Worm (Caenorhabditis elegans) whole organism, young adult: ENCODE data around the gene F13A7.7.

Experiments
- B0035.1 ChIP-seq: sonication (generic microtip); optimal IDR thresholded peaks from 2 replicates; lab custom pipeline; 2016; ENCODE audit warnings: missing genetic modification characterization, mild to moderate bottlenecking, missing compliant biosample characterization, missing genotype, missing genetic modification reagents
- B0261.1 ChIP-seq: sonication (generic microtip); optimal IDR thresholded peaks from 2 replicates; lab custom pipeline; 2016; ENCODE audit warnings: mild to moderate bottlenecking, missing genetic modification characterization, moderate library complexity, missing compliant biosample characterization
- B0336.3 ChIP-seq: fragments of 200-800 bp; sonication (Bioruptor generic); IDR thresholded peaks from 2 replicates; pipeline ENCODE4 v1.3.6; 2022; ENCODE audit warnings: missing genetic modification characterization, missing compliant biosample characterization
- F52B5.7 ChIP-seq: sonication (generic microtip); optimal IDR thresholded peaks from 2 replicates; lab custom pipeline; 2016; ENCODE audit warnings: mild to moderate bottlenecking, missing genetic modification characterization, missing compliant biosample characterization
- F57C9.4 ChIP-seq: sonication (generic microtip); optimal IDR thresholded peaks from 2 replicates; lab custom pipeline; 2017; ENCODE audit warnings: mild to moderate bottlenecking, missing genetic modification characterization, missing compliant biosample characterization
- K12H6.12 ChIP-seq: fragments of 200-800 bp; sonication (Bioruptor generic); optimal IDR thresholded peaks from 2 replicates; lab custom pipeline; 2018; ENCODE audit warnings: mild to moderate bottlenecking, missing genetic modification characterization, missing compliant biosample characterization
- Y53F4B.3 ChIP-seq: fragments of 200-800 bp; sonication (Bioruptor generic); IDR thresholded peaks from 2 replicates; pipeline ENCODE4 v1.3.6; 2022; ENCODE audit warnings: missing genetic modification reagents, missing genetic modification characterization, missing compliant biosample characterization
- Y56A3A.18 ChIP-seq: fragments of 200-800 bp; sonication (Bioruptor generic); IDR thresholded peaks from 2 replicates; pipeline ENCODE4 v1.3.6; 2022; ENCODE audit warnings: missing genetic modification reagents, missing genetic modification characterization, missing compliant biosample characterization
- ZK185.1 ChIP-seq: sonication (generic microtip); optimal IDR thresholded peaks from 2 replicates; lab custom pipeline; 2016; ENCODE audit warnings: mild to moderate bottlenecking, missing genetic modification characterization, missing compliant biosample characterization; ENCODE audit not compliant: poor library complexity, severe bottlenecking
- akir-1 ChIP-seq: fragments of 200-800 bp; sonication (Bioruptor generic); optimal IDR thresholded peaks from 2 replicates; lab custom pipeline; 2018; ENCODE audit warnings: mild to moderate bottlenecking, missing genetic modification characterization, moderate library complexity, missing compliant biosample characterization
- ama-1 ChIP-seq, 3 experiments: fragments of 150-350 bp in 1 of 3; sonication (generic microtip) in 2 of 3; optimal IDR thresholded peaks; 2 replicates each; lab custom pipeline; 2014 to 2018; ENCODE audit warnings: missing biosample characterization in 2 of 3, missing genetic modification characterization in 2 of 3, missing genetic modification reagents in 2 of 3
- aptf-3 ChIP-seq: fragments of 200-800 bp; sonication (Bioruptor generic); IDR thresholded peaks from 2 replicates; pipeline ENCODE4 v1.3.6; 2022; ENCODE audit warnings: missing genetic modification characterization, missing compliant biosample characterization
- athp-1 ChIP-seq: sonication (generic microtip); optimal IDR thresholded peaks from 2 replicates; lab custom pipeline; 2017; ENCODE audit warnings: mild to moderate bottlenecking, missing genetic modification characterization, missing compliant biosample characterization
- attf-5 ChIP-seq: fragments of 200-800 bp; sonication (Bioruptor generic); optimal IDR thresholded peaks from 2 replicates; lab custom pipeline; 2018; ENCODE audit warnings: mild to moderate bottlenecking, missing genetic modification characterization, missing compliant biosample characterization
- bed-1 ChIP-seq: fragments of 200-800 bp; sonication (Bioruptor generic); IDR thresholded peaks from 2 replicates; pipeline ENCODE4 v1.3.6; 2022; ENCODE audit warnings: missing genetic modification reagents, missing genetic modification characterization, missing compliant biosample characterization
- cebp-1 ChIP-seq, 2 experiments: fragments of 200-800 bp in 1 of 2; sonication (Bioruptor generic) in 1 of 2; sonication (generic microtip) in 1 of 2; IDR thresholded peaks in 1 of 2; optimal IDR thresholded peaks in 1 of 2; 2 replicates each; pipeline versions ENCODE4 v1.3.6 to Lab custom; 2017 to 2022; ENCODE audit warnings: missing compliant biosample characterization in 2 of 2, missing genetic modification characterization in 2 of 2, mild to moderate bottlenecking in 1 of 2, missing genetic modification reagents in 1 of 2, moderate library complexity in 1 of 2
- cebp-2 ChIP-seq: fragments of 200-800 bp; sonication (Bioruptor generic); IDR thresholded peaks from 2 replicates; pipeline ENCODE4 v1.3.6; 2022; ENCODE audit warnings: missing genetic modification characterization, missing compliant biosample characterization
- chd-7 ChIP-seq: sonication (generic microtip); optimal IDR thresholded peaks from 2 replicates; lab custom pipeline; 2016; ENCODE audit warnings: mild to moderate bottlenecking, missing genetic modification characterization, moderate library complexity, missing compliant biosample characterization
- die-1 ChIP-seq: sonication (generic microtip); optimal IDR thresholded peaks from 2 replicates; lab custom pipeline; 2016; ENCODE audit warnings: missing genotype, mild to moderate bottlenecking, missing genetic modification characterization, missing compliant biosample characterization
- dox-1 ChIP-seq: fragments of 200-800 bp; sonication (Bioruptor generic); IDR thresholded peaks from 2 replicates; pipeline ENCODE4 v1.3.6; 2022; ENCODE audit warnings: missing genetic modification reagents, missing genetic modification characterization, missing compliant biosample characterization
- dpff-1 ChIP-seq: sonication (generic microtip); optimal IDR thresholded peaks from 2 replicates; lab custom pipeline; 2017; ENCODE audit warnings: mild to moderate bottlenecking, missing genetic modification characterization, missing compliant biosample characterization
- egl-18 ChIP-seq: fragments of 200-800 bp; sonication (Bioruptor generic); IDR thresholded peaks from 2 replicates; pipeline ENCODE4 v1.3.6; 2022; ENCODE audit warnings: missing genetic modification reagents, missing genetic modification characterization, missing compliant biosample characterization
- egrh-3 ChIP-seq: fragments of 200-800 bp; sonication (Bioruptor generic); IDR thresholded peaks from 2 replicates; pipeline ENCODE4 v1.3.6; 2022; ENCODE audit warnings: missing genetic modification reagents, missing genetic modification characterization, missing compliant biosample characterization
- ets-4 ChIP-seq: fragments of 200-800 bp; sonication (Bioruptor generic); optimal IDR thresholded peaks from 2 replicates; lab custom pipeline; 2018; ENCODE audit warnings: mild to moderate bottlenecking, missing genetic modification characterization, missing compliant biosample characterization
- gei-17 ChIP-seq: fragments of 200-800 bp; sonication (Bioruptor generic); optimal IDR thresholded peaks from 2 replicates; lab custom pipeline; 2018; ENCODE audit warnings: mild to moderate bottlenecking, missing genetic modification characterization, missing compliant biosample characterization
- hlh-12 ChIP-seq: sonication (generic microtip); optimal IDR thresholded peaks from 2 replicates; lab custom pipeline; 2016; ENCODE audit warnings: missing genetic modification characterization, missing compliant biosample characterization
- hmg-1.2 ChIP-seq: fragments of 200-800 bp; sonication (Bioruptor generic); IDR thresholded peaks from 2 replicates; pipeline ENCODE4 v1.3.6; 2022; ENCODE audit warnings: missing genetic modification reagents, missing genetic modification characterization, missing compliant biosample characterization
- hrde-1 ChIP-seq: sonication (generic microtip); optimal IDR thresholded peaks from 2 replicates; lab custom pipeline; 2016; ENCODE audit warnings: missing genetic modification characterization, mild to moderate bottlenecking, missing compliant biosample characterization, moderate library complexity, missing genotype, missing genetic modification reagents, borderline replicate concordance
- let-526 ChIP-seq: fragments of 200-800 bp; sonication (Bioruptor generic); IDR thresholded peaks from 2 replicates; pipeline ENCODE4 v1.3.6; 2022; ENCODE audit warnings: missing genetic modification reagents, missing genetic modification characterization, missing compliant biosample characterization
- lsy-27 ChIP-seq: sonication (generic microtip); optimal IDR thresholded peaks from 2 replicates; lab custom pipeline; 2017; ENCODE audit warnings: missing genetic modification characterization, mild to moderate bottlenecking, missing compliant biosample characterization, antibody characterized with exemption, missing genotype, borderline replicate concordance; ENCODE audit not compliant: insufficient read depth
- mcd-1 ChIP-seq: fragments of 200-800 bp; sonication (Bioruptor generic); IDR thresholded peaks from 2 replicates; pipeline ENCODE4 v1.3.6; 2022; ENCODE audit warnings: missing genetic modification reagents, missing genetic modification characterization, missing compliant biosample characterization
- mel-28 ChIP-seq: sonication (generic microtip); optimal IDR thresholded peaks from 2 replicates; lab custom pipeline; 2016; ENCODE audit warnings: borderline replicate concordance, mild to moderate bottlenecking, missing genetic modification characterization, missing compliant biosample characterization
- nfyb-1 ChIP-seq: fragments of 200-800 bp; sonication (Bioruptor generic); IDR thresholded peaks from 2 replicates; pipeline ENCODE4 v1.3.6; 2022; ENCODE audit warnings: missing genetic modification reagents, missing genetic modification characterization, missing compliant biosample characterization
- nhr-27 ChIP-seq: fragments of 200-800 bp; sonication (Bioruptor generic); optimal IDR thresholded peaks from 2 replicates; lab custom pipeline; 2018; ENCODE audit warnings: mild to moderate bottlenecking, missing genetic modification characterization, moderate library complexity, missing compliant biosample characterization
- nhr-80 ChIP-seq: sonication (generic microtip); optimal IDR thresholded peaks from 2 replicates; lab custom pipeline; 2016; ENCODE audit warnings: missing genetic modification characterization, missing compliant biosample characterization
- rpc-1 ChIP-seq, 2 experiments: fragments of 150-350 bp in 1 of 2; sonication (generic microtip) in 1 of 2; optimal IDR thresholded peaks; 2 replicates each; lab custom pipeline; 2014 to 2018; ENCODE audit warnings: missing biosample characterization in 1 of 2, missing genetic modification characterization in 1 of 2, missing genetic modification reagents in 1 of 2, missing genotype in 1 of 2
- sdz-38 ChIP-seq: sonication (generic microtip); optimal IDR thresholded peaks from 2 replicates; lab custom pipeline; 2016; ENCODE audit warnings: missing genotype, missing genetic modification characterization, missing compliant biosample characterization
- snpc-1.1 ChIP-seq: sonication (generic microtip); optimal IDR thresholded peaks from 2 replicates; lab custom pipeline; 2017; ENCODE audit warnings: missing genetic modification characterization, mild to moderate bottlenecking, missing compliant biosample characterization, antibody characterized with exemption, moderate library complexity, missing genotype, missing genetic modification reagents; ENCODE audit not compliant: insufficient read depth
- snpc-4 ChIP-seq, 5 experiments: fragments of 150-350 bp in 1 of 5; sonication (generic microtip) in 4 of 5; optimal IDR thresholded peaks; 2 replicates each; lab custom pipeline; 2014 to 2018; ENCODE audit warnings: missing genetic modification characterization in 5 of 5, missing biosample characterization in 3 of 5, antibody characterized with exemption in 2 of 5, mild to moderate bottlenecking in 2 of 5, missing compliant biosample characterization in 2 of 5, missing genotype in 2 of 5, moderate library complexity in 2 of 5, missing genetic modification reagents in 1 of 5
- zfh-2 ChIP-seq: fragments of 200-800 bp; sonication (Bioruptor generic); conservative IDR thresholded peaks from 2 replicates; pipeline ENCODE4 v1.3.6; 2022; ENCODE audit warnings: missing genetic modification reagents, missing genetic modification characterization, missing compliant biosample characterization
- ztf-22 ChIP-seq: fragments of 200-800 bp; sonication (Bioruptor generic); optimal IDR thresholded peaks from 2 replicates; lab custom pipeline; 2018; ENCODE audit warnings: mild to moderate bottlenecking, missing genetic modification characterization, moderate library complexity, missing compliant biosample characterization

The F13A7.7 gene

DNA sequence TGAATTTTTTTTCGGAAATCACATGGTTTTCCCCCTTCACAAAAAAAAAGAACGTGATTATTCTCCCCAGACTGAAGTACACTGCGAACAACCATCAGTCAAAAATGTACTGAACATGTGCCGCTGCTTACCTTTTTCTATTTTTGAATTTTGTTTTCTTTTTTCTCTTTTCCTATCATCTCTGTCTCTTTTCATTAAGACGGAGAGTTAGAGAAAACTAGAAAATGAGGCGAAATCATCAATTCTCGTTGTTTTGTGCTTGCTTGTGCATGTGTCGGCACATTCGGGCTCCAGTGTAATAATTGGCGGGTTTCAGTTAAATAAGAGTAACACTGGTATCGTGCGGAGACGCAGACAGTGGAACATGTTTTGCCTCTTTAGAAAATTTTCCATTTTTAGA lies 31.3 kb downstream of the F13A7.7 start (continued):
- no peak for TF ChIP-seq chd-7 (tag; lab: Kevin White, UChicago)
- no peak for TF ChIP-seq ZK185.1 (tag; lab: Kevin White, UChicago)
- no peak for TF ChIP-seq egrh-3 (GFP tag; lab: Robert Waterston, UW)

ce11 chrV:16351757-16352156 lies 31.9 kb downstream of the F13A7.7 start:
- TF ChIP-seq snpc-4 (GFP tag; optimal IDR thresholded peaks at IDR 0.05; lab: Kevin White, UChicago), result no peak
- peak in 3 of 4 experiments; percentile 65 to 83 (median 82) for TF ChIP-seq snpc-4 (tag; optimal IDR thresholded peaks at IDR 0.05; lab: Kevin White, UChicago)
- peak; percentile 20 for TF ChIP-seq snpc-1.1
- no peak for TF ChIP-seq B0261.1 (tag; lab: Kevin White, UChicago)

DNA sequence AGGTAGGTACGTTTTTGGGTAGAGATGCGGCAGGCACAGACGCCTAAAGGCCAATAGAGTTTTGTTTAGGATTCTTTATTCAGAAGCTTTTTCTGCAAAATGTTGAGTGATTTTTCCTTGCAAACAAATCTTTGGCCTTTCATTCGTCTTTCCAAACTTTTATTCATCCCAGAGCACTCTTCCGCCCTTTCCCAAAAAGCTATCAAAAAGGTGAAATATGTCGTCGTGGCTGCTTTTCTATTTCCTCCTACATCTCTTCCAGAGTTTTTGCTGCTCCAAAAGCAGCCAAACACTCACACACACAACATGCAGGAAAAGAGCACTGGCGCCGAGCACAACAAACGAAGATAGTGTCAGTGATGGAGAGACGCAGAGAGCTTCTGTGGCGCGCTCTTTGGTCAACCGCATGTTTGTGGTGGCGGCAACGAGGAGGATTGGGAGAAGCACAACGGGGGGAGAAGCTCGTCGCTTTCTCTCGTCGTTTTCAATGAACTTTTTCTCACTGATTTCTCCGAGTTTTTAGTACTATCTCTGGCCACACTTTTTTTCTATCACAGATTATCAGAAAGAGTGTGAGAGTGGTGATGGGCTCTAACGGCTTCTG lies 32.8 kb downstream of the F13A7.7 start:
- TF ChIP-seq Y56A3A.18 (0 out of 2 replicates have a peak, but pooled peaks have one; percentile 45), cebp-1 (GFP tag; IDR thresholded peaks at IDR 0.05; lab: Robert Waterston, UW) (no peak), cebp-1 (tag; optimal IDR thresholded peaks at IDR 0.05; lab: Kevin White, UChicago) (peak; percentile 61), rpc-1 (optimal IDR thresholded peaks at IDR 0.05; lab: Kevin White, UChicago) (no peak), rpc-1 (tag; optimal IDR thresholded peaks at IDR 0.05; lab: Kevin White, UChicago) (no peak), attf-5 (GFP tag; lab: Kevin White, UChicago) (peak; percentile 55), egl-18 (GFP tag; lab: Robert Waterston, UW) (no peak), B0336.3 (GFP tag; lab: Robert Waterston, UW) (peak; percentile 47; the same call in 1 of the 2 replicates), ets-4 (GFP tag; lab: Kevin White, UChicago) (peak; percentile 48), mcd-1 (GFP tag; lab: Robert Waterston, UW) (peak; percentile 48), nhr-27 (tag; lab: Kevin White, UChicago) (no peak), F52B5.7 (no peak), let-526 (GFP tag; lab: Robert Waterston, UW) (peak; percentile 63; the same call in 1 of the 2 replicates), ama-1 (optimal IDR thresholded peaks at IDR 0.05; lab: Kevin White, UChicago) (no peak), ama-1 (GFP tag; optimal IDR thresholded peaks at IDR 0.05; lab: Kevin White, UChicago) (no peak), aptf-3 (GFP tag; lab: Robert Waterston, UW) (no peak), egrh-3 (GFP tag; lab: Robert Waterston, UW) (peak; percentile 22; the same call in 1 of the 2 replicates), K12H6.12 (tag; lab: Kevin White, UChicago) (peak; percentile 65), snpc-4 (GFP tag; optimal IDR thresholded peaks at IDR 0.05; lab: Kevin White, UChicago) (no peak), snpc-4 (tag; optimal IDR thresholded peaks at IDR 0.05; lab: Kevin White, UChicago) (peak; percentile 34 to 58 (median 40)), zfh-2 (GFP tag; lab: Robert Waterston, UW) (peak; percentile 92), dox-1 (peak; percentile 42; the same call in 1 of the 2 replicates), Y53F4B.3 (no peak), bed-1 (GFP tag; lab: Robert Waterston, UW) (no peak), mel-28 (tag; lab: Kevin White, UChicago) (no peak), nhr-80 (tag; lab: Kevin White, UChicago) (peak; percentile 89), gei-17 (GFP tag; lab: Kevin White, UChicago) (peak; percentile 12), nfyb-1 (GFP tag; lab: Robert Waterston, UW) (peak; percentile 61; the same call in 1 of the 2 replicates), akir-1 (no peak), hmg-1.2 (peak; percentile 77)

DNA sequence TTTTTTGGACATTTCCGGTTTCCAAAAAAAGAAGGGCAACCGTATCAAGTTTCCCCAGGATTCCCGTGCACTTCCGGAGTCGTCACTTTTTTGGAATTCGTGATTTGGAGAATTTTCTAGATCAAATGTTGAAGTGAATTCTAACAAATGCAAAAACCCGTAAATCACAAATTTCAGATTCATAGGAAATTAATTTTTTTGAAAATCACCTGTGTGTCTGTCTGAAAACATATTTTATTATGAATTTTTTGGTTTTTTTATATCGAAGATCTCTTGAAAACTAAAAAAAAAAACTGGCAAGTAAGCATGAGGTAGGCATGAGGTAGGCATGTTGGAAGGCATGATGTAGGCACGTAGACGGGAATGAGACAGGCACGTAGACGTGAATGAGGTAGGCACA lies 33.6 kb downstream of the F13A7.7 start:
- TF ChIP-seq sdz-38 (tag; lab: Kevin White, UChicago) (no peak), B0035.1 (tag; lab: Kevin White, UChicago) (no peak), hlh-12 (no peak), cebp-2 (GFP tag; lab: Robert Waterston, UW) (no peak), lsy-27 (no peak), Y53F4B.3 (no peak), dpff-1 (tag; lab: Kevin White, UChicago) (no peak), ztf-22 (no peak), die-1 (tag; lab: Kevin White, UChicago) (no peak), dox-1 (no peak), F57C9.4 (no peak), athp-1 (tag; lab: Kevin White, UChicago) (no peak), hrde-1 (tag; lab: Kevin White, UChicago) (no peak), K12H6.12 (tag; lab: Kevin White, UChicago) (no peak)
